Worm (Caenorhabditis elegans) whole organism, L3 larva: ENCODE results near the gene nars-2.

ENCODE experiments used
- R02D3.7 ChIP-seq: fragments of 150-350 bp; optimal IDR thresholded peaks from 2 replicates; lab custom pipeline; 2014; ENCODE audit warnings: missing biosample characterization, missing genetic modification characterization
- ama-1 ChIP-seq: fragments of 150-350 bp; optimal IDR thresholded peaks from 2 replicates; lab custom pipeline; 2018
- ceh-16 ChIP-seq: sonication (generic microtip); optimal IDR thresholded peaks from 2 replicates; lab custom pipeline; 2017; ENCODE audit warnings: missing biosample characterization, missing genetic modification characterization
- ceh-28 ChIP-seq: fragments of 150-350 bp; optimal IDR thresholded peaks from 2 replicates; lab custom pipeline; 2014; ENCODE audit warnings: missing biosample characterization, missing genetic modification reagents, missing genetic modification characterization
- ceh-82 ChIP-seq: fragments of 150-350 bp; optimal IDR thresholded peaks from 2 replicates; lab custom pipeline; 2014; ENCODE audit warnings: missing biosample characterization, missing genetic modification characterization
- ceh-9 ChIP-seq: sonication (generic microtip); optimal IDR thresholded peaks from 2 replicates; lab custom pipeline; 2018; ENCODE audit warnings: missing biosample characterization, missing genetic modification characterization
- egl-27 ChIP-seq: sonication (generic microtip); optimal IDR thresholded peaks from 4 replicates; lab custom pipeline; 2017; ENCODE audit warnings: missing biosample characterization, missing genetic modification reagents, missing genetic modification characterization
- egl-5 ChIP-seq: fragments of 150-350 bp; optimal IDR thresholded peaks from 2 replicates; lab custom pipeline; 2017; ENCODE audit warnings: missing biosample characterization, missing genetic modification reagents, missing genetic modification characterization, inconsistent platforms
- elt-1 ChIP-seq: fragments of 150-350 bp; optimal IDR thresholded peaks from 2 replicates; lab custom pipeline; 2014; ENCODE audit warnings: missing biosample characterization, missing genetic modification characterization
- elt-2 ChIP-seq: sonication (generic microtip); optimal IDR thresholded peaks from 2 replicates; lab custom pipeline; 2016; ENCODE audit warnings: missing genetic modification reagents, mild to moderate bottlenecking, missing genetic modification characterization, missing compliant biosample characterization
- elt-3 ChIP-seq, 3 experiments: fragments of 150-350 bp in 1 of 3; sonication (generic microtip) in 2 of 3; optimal IDR thresholded peaks; 2 replicates in 2 of 3; 4 replicates in 1 of 3; lab custom pipeline; 2014 to 2017; ENCODE audit warnings: missing biosample characterization in 3 of 3, missing genetic modification characterization in 3 of 3
- eor-1 ChIP-seq, 2 experiments: fragments of 150-350 bp; optimal IDR thresholded peaks; 2 replicates each; lab custom pipeline; 2014 to 2018; ENCODE audit warnings: missing biosample characterization in 2 of 2, missing genetic modification characterization in 2 of 2
- fkh-10 ChIP-seq: sonication (generic microtip); optimal IDR thresholded peaks from 2 replicates; lab custom pipeline; 2017; ENCODE audit warnings: missing biosample characterization, missing genetic modification reagents, missing genetic modification characterization
- fkh-2 ChIP-seq: fragments of 150-350 bp; optimal IDR thresholded peaks from 2 replicates; lab custom pipeline; 2014; ENCODE audit warnings: missing biosample characterization, missing genetic modification reagents, missing genetic modification characterization
- fos-1 ChIP-seq: fragments of 150-350 bp; optimal IDR thresholded peaks from 2 replicates; lab custom pipeline; 2014; ENCODE audit warnings: missing biosample characterization, missing genetic modification characterization
- hmg-11 ChIP-seq: sonication (generic microtip); optimal IDR thresholded peaks from 2 replicates; lab custom pipeline; 2016; ENCODE audit warnings: missing genetic modification characterization, missing compliant biosample characterization
- jun-1 ChIP-seq: fragments of 150-350 bp; optimal IDR thresholded peaks from 2 replicates; lab custom pipeline; 2014; ENCODE audit warnings: missing biosample characterization, missing genetic modification reagents, missing genetic modification characterization
- lin-15B ChIP-seq: fragments of 150-350 bp; optimal IDR thresholded peaks from 2 replicates; lab custom pipeline; 2014; ENCODE audit warnings: missing biosample characterization, missing genetic modification characterization
- lin-39 ChIP-seq: fragments of 150-350 bp; optimal IDR thresholded peaks from 2 replicates; lab custom pipeline; 2018; ENCODE audit warnings: missing biosample characterization, missing genetic modification reagents, missing genetic modification characterization
- mdl-1 ChIP-seq: fragments of 150-350 bp; optimal IDR thresholded peaks from 2 replicates; lab custom pipeline; 2014; ENCODE audit warnings: missing biosample characterization, missing genetic modification characterization
- mml-1 ChIP-seq: fragments of 150-350 bp; sonication (generic microtip); optimal IDR thresholded peaks from 3 replicates; lab custom pipeline; 2014; ENCODE audit warnings: missing biosample characterization, missing genetic modification characterization
- nfya-1 ChIP-seq: sonication (generic microtip); optimal IDR thresholded peaks from 2 replicates; lab custom pipeline; 2017; ENCODE audit warnings: missing genetic modification characterization, mild to moderate bottlenecking, missing compliant biosample characterization, antibody characterized with exemption, moderate library complexity; ENCODE audit not compliant: insufficient read depth
- nhr-12 ChIP-seq: fragments of 150-350 bp; optimal IDR thresholded peaks from 2 replicates; lab custom pipeline; 2014; ENCODE audit warnings: missing biosample characterization, missing genetic modification characterization
- nhr-23 ChIP-seq: fragments of 150-350 bp; optimal IDR thresholded peaks from 2 replicates; lab custom pipeline; 2014; ENCODE audit warnings: missing biosample characterization, missing genetic modification reagents, missing genetic modification characterization
- nhr-25 ChIP-seq: sonication (generic microtip); optimal IDR thresholded peaks from 2 replicates; lab custom pipeline; 2017; ENCODE audit warnings: missing biosample characterization, missing genetic modification characterization
- nhr-43 ChIP-seq: sonication (generic microtip); optimal IDR thresholded peaks from 2 replicates; lab custom pipeline; 2016; ENCODE audit warnings: mild to moderate bottlenecking, missing genetic modification characterization, missing compliant biosample characterization; ENCODE audit not compliant: poor library complexity, severe bottlenecking
- nhr-67 ChIP-seq: fragments of 150-350 bp; optimal IDR thresholded peaks from 2 replicates; lab custom pipeline; 2014; ENCODE audit warnings: missing biosample characterization, missing genetic modification characterization
- nhr-76 ChIP-seq: fragments of 150-350 bp; sonication (generic microtip); optimal IDR thresholded peaks from 5 replicates; lab custom pipeline; 2014; ENCODE audit warnings: missing biosample characterization, missing genetic modification characterization
- nhr-77 ChIP-seq: fragments of 150-350 bp; optimal IDR thresholded peaks from 2 replicates; lab custom pipeline; 2014; ENCODE audit warnings: missing biosample characterization, missing genetic modification characterization
- pha-4 ChIP-seq: fragments of 150-350 bp; optimal IDR thresholded peaks from 2 replicates; lab custom pipeline; 2014; ENCODE audit warnings: missing biosample characterization, missing genetic modification reagents, missing genetic modification characterization
- pqm-1 ChIP-seq: fragments of 150-350 bp; optimal IDR thresholded peaks from 2 replicates; lab custom pipeline; 2017; ENCODE audit warnings: missing biosample characterization, missing genetic modification characterization, inconsistent platforms
- sea-2 ChIP-seq: fragments of 150-350 bp; sonication (generic microtip); optimal IDR thresholded peaks from 4 replicates; lab custom pipeline; 2014; ENCODE audit warnings: missing biosample characterization, missing genetic modification reagents, missing genetic modification characterization
- skn-1 ChIP-seq: fragments of 150-350 bp; optimal IDR thresholded peaks from 2 replicates; lab custom pipeline; 2014; ENCODE audit warnings: missing biosample characterization, missing genetic modification characterization
- snpc-4 ChIP-seq: fragments of 150-350 bp; optimal IDR thresholded peaks from 2 replicates; lab custom pipeline; 2014; ENCODE audit warnings: missing biosample characterization, missing genetic modification characterization
- tbx-2 ChIP-seq: sonication (generic microtip); optimal IDR thresholded peaks from 2 replicates; lab custom pipeline; 2016; ENCODE audit warnings: mild to moderate bottlenecking, missing genetic modification characterization, missing compliant biosample characterization
- unc-39 ChIP-seq: sonication (generic microtip); optimal IDR thresholded peaks from 4 replicates; lab custom pipeline; 2017; ENCODE audit warnings: missing biosample characterization, missing genetic modification characterization
- unc-62 ChIP-seq: fragments of 150-350 bp; sonication (generic microtip); optimal IDR thresholded peaks from 4 replicates; lab custom pipeline; 2014; ENCODE audit warnings: missing biosample characterization, missing genetic modification reagents, missing genetic modification characterization
- zag-1 ChIP-seq: fragments of 150-350 bp; optimal IDR thresholded peaks from 2 replicates; lab custom pipeline; 2014; ENCODE audit warnings: missing biosample characterization, missing genetic modification characterization
- ztf-11 ChIP-seq: fragments of 150-350 bp; optimal IDR thresholded peaks from 2 replicates; lab custom pipeline; 2014; ENCODE audit warnings: missing biosample characterization, missing genetic modification characterization
- ztf-4 ChIP-seq: fragments of 150-350 bp; optimal IDR thresholded peaks from 2 replicates; lab custom pipeline; 2014; ENCODE audit warnings: missing biosample characterization, missing genetic modification characterization

nars-2 gene

ce11 chrIII:11467631-11468481 lies 32.7 kb downstream of the nars-2 start:
- TF ChIP-seq nfya-1 (tag; lab: Kevin White, UChicago), result peak; percentile 5
- TF ChIP-seq egl-5 (tag; lab: Kevin White, UChicago), result no peak
- TF ChIP-seq ceh-82 (tag; lab: Kevin White, UChicago), result no peak
- peak; percentile 20 for TF ChIP-seq pha-4 (tag; lab: Kevin White, UChicago)
- TF ChIP-seq ceh-9 (tag; lab: Kevin White, UChicago), result no peak
- TF ChIP-seq snpc-4 (tag; lab: Kevin White, UChicago), result no peak
- no peak for TF ChIP-seq mdl-1 (tag; lab: Kevin White, UChicago)
- TF ChIP-seq eor-1 (tag; optimal IDR thresholded peaks at IDR 0.05; lab: Kevin White, UChicago), result no peak
- TF ChIP-seq tbx-2 (tag; lab: Kevin White, UChicago), result no peak
- peak; percentile 45 for TF ChIP-seq hmg-11 (tag; lab: Kevin White, UChicago)
- TF ChIP-seq lin-15B (tag; lab: Kevin White, UChicago), result no peak
- TF ChIP-seq nhr-23 (tag; lab: Kevin White, UChicago), result peak; percentile 57
- TF ChIP-seq lin-39, result no peak
- TF ChIP-seq jun-1 (tag; lab: Kevin White, UChicago), result no peak
- TF ChIP-seq ztf-11 (tag; lab: Kevin White, UChicago), result no peak

- TF ChIP-seq unc-62, result no peak
- TF ChIP-seq nfya-1 (tag; lab: Kevin White, UChicago), result peak; percentile 42
- TF ChIP-seq fos-1 (tag; lab: Kevin White, UChicago), result no peak
- TF ChIP-seq ceh-9 (tag; lab: Kevin White, UChicago), result no peak
- TF ChIP-seq lin-39, result peak; percentile 25
- TF ChIP-seq ztf-11 (tag; lab: Kevin White, UChicago), result no peak
- TF ChIP-seq R02D3.7 (tag; lab: Kevin White, UChicago), result no peak
- no peak for TF ChIP-seq mml-1 (tag; lab: Kevin White, UChicago)
- peak; percentile 32 for TF ChIP-seq elt-2 (tag; lab: Kevin White, UChicago)
- peak; percentile 13 for TF ChIP-seq pha-4 (tag; lab: Kevin White, UChicago)
- no peak for TF ChIP-seq zag-1 (tag; lab: Kevin White, UChicago)
- TF ChIP-seq ceh-28 (tag; lab: Kevin White, UChicago), result peak; percentile 7
- peak; percentile 49 for TF ChIP-seq hmg-11 (tag; lab: Kevin White, UChicago)
- no peak for TF ChIP-seq lin-15B (tag; lab: Kevin White, UChicago)
These were observed 33.9 kb downstream of the nars-2 start for ce11 chrIII:11466420-11467188.

ce11 chrIII:11465394-11465948 lies 35.1 kb downstream of the nars-2 start:
- TF ChIP-seq elt-1 (tag; lab: Kevin White, UChicago), result no peak
- TF ChIP-seq snpc-4 (tag; lab: Kevin White, UChicago), result peak; percentile 18
- peak; percentile 90 for TF ChIP-seq elt-2 (tag; lab: Kevin White, UChicago)

- peak; percentile 84 for TF ChIP-seq elt-2 (tag; lab: Kevin White, UChicago)
- TF ChIP-seq ztf-4, result no peak
- no peak for TF ChIP-seq fkh-2
- peak; percentile 1 for TF ChIP-seq jun-1 (tag; lab: Kevin White, UChicago)
- TF ChIP-seq unc-39 (tag; lab: Kevin White, UChicago), result no peak
- TF ChIP-seq lin-39, result no peak
- peak; percentile 72 for TF ChIP-seq fos-1 (tag; lab: Kevin White, UChicago)
- peak; percentile 46 for TF ChIP-seq pha-4 (tag; lab: Kevin White, UChicago)
- no peak for TF ChIP-seq fkh-10 (GFP tag; lab: Kevin White, UChicago)
- TF ChIP-seq egl-5 (tag; lab: Kevin White, UChicago), result no peak
- TF ChIP-seq pqm-1 (tag; lab: Kevin White, UChicago), result peak; percentile 30
- no peak for TF ChIP-seq zag-1 (tag; lab: Kevin White, UChicago)
- peak; percentile 57 for TF ChIP-seq nhr-25 (tag; lab: Kevin White, UChicago)
- TF ChIP-seq skn-1 (tag; lab: Kevin White, UChicago), result no peak
- no peak for TF ChIP-seq ceh-82 (tag; lab: Kevin White, UChicago)
- no peak for TF ChIP-seq egl-27
- peak; percentile 15 for TF ChIP-seq hmg-11 (tag; lab: Kevin White, UChicago)
- no peak for TF ChIP-seq mml-1 (tag; lab: Kevin White, UChicago)
- no peak for TF ChIP-seq nhr-12
- TF ChIP-seq R02D3.7 (tag; lab: Kevin White, UChicago), result peak; percentile 11
- no peak for TF ChIP-seq sea-2 (GFP tag; lab: Kevin White, UChicago)
- peak; percentile 47 for TF ChIP-seq nhr-77 (tag; lab: Kevin White, UChicago)
- TF ChIP-seq nhr-67, result no peak
- TF ChIP-seq elt-3 (tag; optimal IDR thresholded peaks at IDR 0.05; lab: Kevin White, UChicago), result no peak
- TF ChIP-seq nhr-43 (tag; lab: Kevin White, UChicago), result peak; percentile 30
- TF ChIP-seq ceh-16, result no peak
- no peak for TF ChIP-seq nhr-76
- TF ChIP-seq snpc-4 (tag; lab: Kevin White, UChicago), result peak; percentile 99
- no peak for TF ChIP-seq ama-1 (lab: Kevin White, UChicago)
- TF ChIP-seq eor-1 (tag; optimal IDR thresholded peaks at IDR 0.05; lab: Kevin White, UChicago), result no peak
These were observed 36.8 kb downstream of the nars-2 start for ce11 chrIII:11463726-11464125.
